Worm (Caenorhabditis elegans): ENCODE data around the gene dhc-3.

Gene dhc-3

ce11 chrV:13105840-13106429 lies 32.8 kb upstream of the dhc-3 start:
- TF ChIP-seq nhr-28 (tag; optimal IDR thresholded peaks at IDR 0.05) = no peak
- no peak for TF ChIP-seq lin-39 (tag; optimal IDR thresholded peaks at IDR 0.05)
- TF ChIP-seq egl-5 (tag; optimal IDR thresholded peaks at IDR 0.05) = peak; percentile 45

- TF ChIP-seq elt-3 (tag; optimal IDR thresholded peaks at IDR 0.05) = no peak
- no peak for TF ChIP-seq pqm-1 (tag; optimal IDR thresholded peaks at IDR 0.05)
- no peak for TF ChIP-seq nhr-23 (tag; optimal IDR thresholded peaks at IDR 0.05)
- TF ChIP-seq nhr-11 (tag; optimal IDR thresholded peaks at IDR 0.05) = no peak
- TF ChIP-seq ceh-28 (tag; optimal IDR thresholded peaks at IDR 0.05) = no peak
- TF ChIP-seq lin-39 (tag; optimal IDR thresholded peaks at IDR 0.05) = peak; percentile 73
- TF ChIP-seq elt-1 (tag; optimal IDR thresholded peaks at IDR 0.05) = peak; percentile 36
- no peak for TF ChIP-seq mml-1 (tag; optimal IDR thresholded peaks at IDR 0.05)
- TF ChIP-seq nhr-43 (tag; optimal IDR thresholded peaks at IDR 0.05; ENCODE audit: poor library complexity, severe bottlenecking) = no peak
- TF ChIP-seq aly-2 (tag; optimal IDR thresholded peaks at IDR 0.05) = no peak
- no peak for TF ChIP-seq ztf-11 (tag; optimal IDR thresholded peaks at IDR 0.05)
- no peak for TF ChIP-seq egl-5 (tag; optimal IDR thresholded peaks at IDR 0.05)
- no peak for TF ChIP-seq nhr-25 (tag; optimal IDR thresholded peaks at IDR 0.05)
Observed at ce11 chrV:13111599-13112191, 27.1 kb upstream of the dhc-3 start.

- TF ChIP-seq unc-62 (GFP tag; optimal IDR thresholded peaks at IDR 0.05) (peak; percentile 8), tbx-2 (tag; optimal IDR thresholded peaks at IDR 0.05) (no peak), elt-1 (tag; optimal IDR thresholded peaks at IDR 0.05) (peak; percentile 9)
Observed at ce11 chrV:13112937-13113497, 25.8 kb upstream of the dhc-3 start.

DNA sequence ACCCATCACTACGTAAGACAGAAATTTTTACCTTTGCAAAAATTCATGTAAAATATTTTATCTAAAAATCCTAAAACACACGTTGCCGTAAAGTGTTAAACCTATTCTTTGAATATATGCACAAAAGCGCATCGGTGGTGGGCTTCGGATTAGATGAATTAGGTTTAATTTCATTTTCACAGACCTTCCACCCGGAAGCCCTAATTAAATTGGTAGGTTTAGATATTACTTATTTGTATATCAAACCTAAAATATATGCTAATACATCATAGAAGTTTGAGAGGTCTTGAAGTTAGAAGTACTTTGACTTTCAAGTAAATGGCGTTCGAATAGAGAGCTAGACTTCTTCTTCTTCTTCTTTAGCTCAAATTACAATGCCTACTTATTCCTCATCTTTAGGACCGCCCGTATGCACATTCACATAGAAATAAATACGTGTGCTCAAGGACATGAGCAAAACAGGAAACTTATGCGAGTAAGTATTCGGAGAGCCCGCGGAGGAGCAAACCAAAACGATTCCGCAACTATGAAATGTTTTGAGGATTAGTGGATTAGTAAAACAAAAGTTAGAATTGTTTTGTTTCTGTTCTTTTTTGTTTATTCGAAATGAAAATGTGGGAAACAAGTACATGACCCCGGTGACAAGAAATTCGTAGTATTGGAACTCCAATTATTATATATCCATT lies 24.1 kb upstream of the dhc-3 start:
- no peak for TF ChIP-seq nhr-76 (tag; optimal IDR thresholded peaks at IDR 0.05)
- TF ChIP-seq nhr-28 (tag; optimal IDR thresholded peaks at IDR 0.05) = no peak
- no peak for TF ChIP-seq ceh-16 (tag; optimal IDR thresholded peaks at IDR 0.05)
- TF ChIP-seq aly-2 (tag; optimal IDR thresholded peaks at IDR 0.05) = no peak
- TF ChIP-seq elt-3 (tag; optimal IDR thresholded peaks at IDR 0.05) = no peak
- no peak for TF ChIP-seq nhr-23 (tag; optimal IDR thresholded peaks at IDR 0.05)

- TF ChIP-seq nhr-12 (tag; optimal IDR thresholded peaks at IDR 0.05) (no peak), nhr-23 (tag; optimal IDR thresholded peaks at IDR 0.05) (peak; percentile 24)
Observed at ce11 chrV:13116114-13116603, 22.6 kb upstream of the dhc-3 start, which contains the start of gene acly-2. acly-2 (plus strand) TSS chrV:13116488.

DNA sequence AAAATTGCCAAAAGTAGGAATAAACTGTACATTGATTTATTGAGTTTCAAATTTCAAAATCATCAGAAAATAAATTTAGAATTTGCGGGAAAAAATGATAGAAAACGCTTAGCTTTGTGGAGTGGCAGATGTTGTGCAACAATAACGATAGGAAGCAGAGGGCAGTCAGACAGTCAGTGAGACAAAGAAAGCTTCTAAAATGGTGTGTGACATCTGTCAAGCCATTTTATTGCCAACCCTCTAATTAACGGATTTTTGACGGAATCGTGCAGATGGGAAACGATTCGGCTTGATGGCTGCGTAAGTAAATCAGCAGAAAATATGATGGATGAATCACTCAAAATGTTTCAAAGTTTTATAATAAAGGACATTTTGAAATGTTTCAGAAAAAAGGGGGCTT lies 18.7 kb upstream of the dhc-3 start, which contains the start of gene max-1:
TSS of gene max-1 (minus strand) at position 124 of the 400 bp plus-strand sequence.
- TF ChIP-seq aly-2 (tag; optimal IDR thresholded peaks at IDR 0.05) (no peak), R02D3.7 (tag; optimal IDR thresholded peaks at IDR 0.05) (no peak), elt-1 (tag; optimal IDR thresholded peaks at IDR 0.05) (no peak), lin-15B (tag; optimal IDR thresholded peaks at IDR 0.05) (no peak), ztf-4 (tag; optimal IDR thresholded peaks at IDR 0.05) (no peak), unc-62 (GFP tag; optimal IDR thresholded peaks at IDR 0.05) (no peak), nhr-43 (tag; optimal IDR thresholded peaks at IDR 0.05; ENCODE audit: poor library complexity, severe bottlenecking) (no peak), nhr-77 (tag; optimal IDR thresholded peaks at IDR 0.05) (no peak), skn-1 (tag; optimal IDR thresholded peaks at IDR 0.05) (no peak), nhr-12 (tag; optimal IDR thresholded peaks at IDR 0.05) (no peak), jun-1 (tag; optimal IDR thresholded peaks at IDR 0.05) (no peak), nhr-25 (tag; optimal IDR thresholded peaks at IDR 0.05) (no peak), nfya-1 (tag; optimal IDR thresholded peaks at IDR 0.05; ENCODE audit: insufficient read depth) (no peak)
